Worm (Caenorhabditis elegans) whole organism, early embryonic: ENCODE measurements around the gene hmp-1.

Experiments
- aly-1 ChIP-seq: sonication (generic microtip); optimal IDR thresholded peaks from 2 replicates; lab custom pipeline; 2016; ENCODE audit warnings: missing genetic modification characterization, missing compliant biosample characterization
- flt-1 ChIP-seq: fragments of 200-800 bp; sonication (Bioruptor generic); IDR thresholded peaks from 2 replicates; pipeline ENCODE4 v1.3.6; 2022; ENCODE audit warnings: missing genetic modification characterization, missing compliant biosample characterization
- hmg-4 ChIP-seq: fragments of 200-800 bp; sonication (Bioruptor generic); optimal IDR thresholded peaks from 2 replicates; lab custom pipeline; 2018; ENCODE audit warnings: mild to moderate bottlenecking, missing genetic modification characterization, missing compliant biosample characterization
- tbx-11 ChIP-seq: fragments of 200-800 bp; sonication (Bioruptor generic); IDR thresholded peaks from 2 replicates; pipeline ENCODE4 v1.3.6; 2022; ENCODE audit warnings: missing genetic modification characterization, missing compliant biosample characterization

- TF ChIP-seq flt-1 (GFP tag; lab: Robert Waterston, UW) (no peak), tbx-11 (GFP tag; lab: Robert Waterston, UW) (no peak), aly-1 (tag; lab: Kevin White, UChicago) (no peak), hmg-4 (GFP tag; lab: Kevin White, UChicago) (no peak)
Observed at ce11 chrV:11891143-11891862, 45.6 kb downstream of the hmp-1 start, which contains the start of the genes sodh-2 and srx-76.
